Fruit fly (Drosophila melanogaster): ENCODE measurements around the gene CG10376.

Gene CG10376

dm6 chr2L:18693877-18694723 lies 8.8 kb downstream of the CG10376 start:
- TF ChIP-seq CG14711 (tag; optimal IDR thresholded peaks at IDR 0.05) (no peak), CG7045 (GFP tag; optimal IDR thresholded peaks at IDR 0.05) (peak; percentile 6), cnc (optimal IDR thresholded peaks at IDR 0.05) (no peak), bab1 (GFP tag; optimal IDR thresholded peaks at IDR 0.05) (peak; percentile 91), kay (GFP tag; ENCODE audit: borderline replicate concordance) (peak; percentile 98), pad (GFP tag; optimal IDR thresholded peaks at IDR 0.05) (peak; percentile 0), CG1620 (GFP tag; optimal IDR thresholded peaks at IDR 0.05) (no peak), Mnt (GFP tag; optimal IDR thresholded peaks at IDR 0.05) (peak; percentile 42), cic (GFP tag; optimal IDR thresholded peaks at IDR 0.05) (peak; percentile 28), ovo (GFP tag; optimal IDR thresholded peaks at IDR 0.05) (no peak), Clk (GFP tag; optimal IDR thresholded peaks at IDR 0.05) (peak; percentile 6), CG12768 (GFP tag; optimal IDR thresholded peaks at IDR 0.05) (peak; percentile 54), Hr96 (GFP tag; optimal IDR thresholded peaks at IDR 0.05) (peak; percentile 7), CG7101 (tag; optimal IDR thresholded peaks at IDR 0.05) (peak; percentile 43), CG33017 (tag; optimal IDR thresholded peaks at IDR 0.05) (peak; percentile 0), toe (GFP tag; optimal IDR thresholded peaks at IDR 0.05) (no peak), tj (GFP tag; optimal IDR thresholded peaks at IDR 0.05) (peak; percentile 10), CG5204 (GFP tag; optimal IDR thresholded peaks at IDR 0.05) (no peak), CG11617 (GFP tag; optimal IDR thresholded peaks at IDR 0.05) (peak; percentile 38), Crg-1 (GFP tag; optimal IDR thresholded peaks at IDR 0.05) (peak; percentile 22)

dm6 chr2L:18689376-18689775 lies 13.5 kb downstream of the CG10376 start, which contains the start of gene CG10336:
TSS of gene CG10336 (plus strand) at chr2L:18689528.
- no peak for TF ChIP-seq CG7101 (tag; optimal IDR thresholded peaks at IDR 0.05)
- no peak for TF ChIP-seq pad (GFP tag; optimal IDR thresholded peaks at IDR 0.05)
- TF ChIP-seq bab1 (GFP tag; optimal IDR thresholded peaks at IDR 0.05): no peak
- peak; percentile 50 for TF ChIP-seq Mnt (GFP tag; optimal IDR thresholded peaks at IDR 0.05)
- peak; percentile 84 for TF ChIP-seq kay (GFP tag; ENCODE audit: borderline replicate concordance)
- peak; percentile 36 for TF ChIP-seq CG14711 (tag; optimal IDR thresholded peaks at IDR 0.05)
- no peak for TF ChIP-seq CG1620 (GFP tag; optimal IDR thresholded peaks at IDR 0.05)
- no peak for TF ChIP-seq cic (GFP tag; optimal IDR thresholded peaks at IDR 0.05)

- TF ChIP-seq CG5204 (GFP tag; optimal IDR thresholded peaks at IDR 0.05) (no peak), CG1620 (GFP tag; optimal IDR thresholded peaks at IDR 0.05) (peak; percentile 69), tj (GFP tag; optimal IDR thresholded peaks at IDR 0.05) (peak; percentile 38), Mnt (GFP tag; optimal IDR thresholded peaks at IDR 0.05) (peak; percentile 27), Hr96 (GFP tag; optimal IDR thresholded peaks at IDR 0.05) (no peak), kay (GFP tag; ENCODE audit: borderline replicate concordance) (no peak), Crg-1 (GFP tag; optimal IDR thresholded peaks at IDR 0.05) (no peak)
Measured at dm6 chr2L:18688646-18689296, 14.1 kb downstream of the CG10376 start, which contains the start of gene msl-1. TSS of gene msl-1 (minus strand) at chr2L:18688800.

- TF ChIP-seq CG5204 (GFP tag; optimal IDR thresholded peaks at IDR 0.05) (no peak), Clk (GFP tag; optimal IDR thresholded peaks at IDR 0.05) (no peak), CG7101 (tag; optimal IDR thresholded peaks at IDR 0.05) (no peak), CG11617 (GFP tag; optimal IDR thresholded peaks at IDR 0.05) (no peak), pad (GFP tag; optimal IDR thresholded peaks at IDR 0.05) (no peak), Mnt (GFP tag; optimal IDR thresholded peaks at IDR 0.05) (no peak), bab1 (GFP tag; optimal IDR thresholded peaks at IDR 0.05) (no peak), tj (GFP tag; optimal IDR thresholded peaks at IDR 0.05) (no peak), ovo (GFP tag; optimal IDR thresholded peaks at IDR 0.05) (no peak), CG7045 (GFP tag; optimal IDR thresholded peaks at IDR 0.05) (no peak), toe (GFP tag; optimal IDR thresholded peaks at IDR 0.05) (no peak), cic (GFP tag; optimal IDR thresholded peaks at IDR 0.05) (no peak), CG14711 (tag; optimal IDR thresholded peaks at IDR 0.05) (no peak), cnc (optimal IDR thresholded peaks at IDR 0.05) (no peak), CG12768 (GFP tag; optimal IDR thresholded peaks at IDR 0.05) (no peak), Hr96 (GFP tag; optimal IDR thresholded peaks at IDR 0.05) (no peak), CG1620 (GFP tag; optimal IDR thresholded peaks at IDR 0.05) (no peak), Crg-1 (GFP tag; optimal IDR thresholded peaks at IDR 0.05) (no peak), kay (GFP tag; ENCODE audit: borderline replicate concordance) (no peak), CG33017 (tag; optimal IDR thresholded peaks at IDR 0.05) (no peak)
Measured at dm6 chr2L:18687827-18688226, 15.1 kb downstream of the CG10376 start.

- no peak for TF ChIP-seq pad (GFP tag; optimal IDR thresholded peaks at IDR 0.05)
- peak; percentile 12 for TF ChIP-seq Crg-1 (GFP tag; optimal IDR thresholded peaks at IDR 0.05)
- TF ChIP-seq cic (GFP tag; optimal IDR thresholded peaks at IDR 0.05): no peak
- no peak for TF ChIP-seq CG5204 (GFP tag; optimal IDR thresholded peaks at IDR 0.05)
- no peak for TF ChIP-seq CG7045 (GFP tag; optimal IDR thresholded peaks at IDR 0.05)
- no peak for TF ChIP-seq cnc (optimal IDR thresholded peaks at IDR 0.05)
- TF ChIP-seq bab1 (GFP tag; optimal IDR thresholded peaks at IDR 0.05): peak; percentile 9
- TF ChIP-seq CG14711 (tag; optimal IDR thresholded peaks at IDR 0.05): no peak
- peak; percentile 7 for TF ChIP-seq CG1620 (GFP tag; optimal IDR thresholded peaks at IDR 0.05)
- TF ChIP-seq CG7101 (tag; optimal IDR thresholded peaks at IDR 0.05): peak; percentile 33
- peak; percentile 24 for TF ChIP-seq kay (GFP tag; ENCODE audit: borderline replicate concordance)
- TF ChIP-seq Hr96 (GFP tag; optimal IDR thresholded peaks at IDR 0.05): no peak
- no peak for TF ChIP-seq tj (GFP tag; optimal IDR thresholded peaks at IDR 0.05)
- TF ChIP-seq CG33017 (tag; optimal IDR thresholded peaks at IDR 0.05): no peak
- no peak for TF ChIP-seq CG12768 (GFP tag; optimal IDR thresholded peaks at IDR 0.05)
Measured at dm6 chr2L:18681903-18682302, 21.0 kb downstream of the CG10376 start, which contains the start of gene tos. TSS of gene tos (minus strand) at chr2L:18682075.

Measured in whole organism, adult.